Fruit fly (Drosophila melanogaster): ENCODE data around the gene CG5050.
A peak's percentile ranks its signal among the peaks of the same experiment; 100 is the strongest.

The CG5050 gene

dm6 chr2L:17431359-17431675 is 21.4 kb upstream of the CG5050 start:
- TF ChIP-seq EcR (GFP tag; optimal IDR thresholded peaks at IDR 0.05) (no peak), pan (optimal IDR thresholded peaks at IDR 0.05) (no peak), psq (optimal IDR thresholded peaks at IDR 0.05) (no peak), Dll (optimal IDR thresholded peaks at IDR 0.05) (no peak), CG8478 (optimal IDR thresholded peaks at IDR 0.05) (no peak), usp (GFP tag; optimal IDR thresholded peaks at IDR 0.05) (no peak)

dm6 chr2L:17433030-17433912 is 19.5 kb upstream of the CG5050 start, which contains the start of the genes Dif and CG5043:
Dif (minus strand) TSS chr2L:17433161.
CG5043 (plus strand) TSS chr2L:17433862.
- no peak for TF ChIP-seq pan (optimal IDR thresholded peaks at IDR 0.05)
- TF ChIP-seq EcR (GFP tag; optimal IDR thresholded peaks at IDR 0.05) = no peak
- TF ChIP-seq psq (optimal IDR thresholded peaks at IDR 0.05) = no peak
- TF ChIP-seq CG8478 (optimal IDR thresholded peaks at IDR 0.05) = no peak
- no peak for TF ChIP-seq Dll (optimal IDR thresholded peaks at IDR 0.05)
- TF ChIP-seq usp (GFP tag; optimal IDR thresholded peaks at IDR 0.05) = no peak

dm6 chr2L:17436500-17436899 is 16.2 kb upstream of the CG5050 start, which contains the start of gene CG33928:
CG33928 (minus strand) TSS chr2L:17436600.
- TF ChIP-seq Dll (optimal IDR thresholded peaks at IDR 0.05) (no peak), pan (optimal IDR thresholded peaks at IDR 0.05) (no peak), CG8478 (optimal IDR thresholded peaks at IDR 0.05) (no peak), psq (optimal IDR thresholded peaks at IDR 0.05) (no peak), usp (GFP tag; optimal IDR thresholded peaks at IDR 0.05) (no peak), EcR (GFP tag; optimal IDR thresholded peaks at IDR 0.05) (no peak)

dm6 chr2L:17437594-17437993 is 15.1 kb upstream of the CG5050 start:
- TF ChIP-seq CG8478 (optimal IDR thresholded peaks at IDR 0.05) (no peak), pan (optimal IDR thresholded peaks at IDR 0.05) (no peak), EcR (GFP tag; optimal IDR thresholded peaks at IDR 0.05) (no peak), Dll (optimal IDR thresholded peaks at IDR 0.05) (no peak), psq (optimal IDR thresholded peaks at IDR 0.05) (no peak), usp (GFP tag; optimal IDR thresholded peaks at IDR 0.05) (no peak)

dm6 chr2L:17447071-17447470 is 5.7 kb upstream of the CG5050 start:
- TF ChIP-seq pan (optimal IDR thresholded peaks at IDR 0.05) (no peak), Dll (optimal IDR thresholded peaks at IDR 0.05) (no peak), CG8478 (optimal IDR thresholded peaks at IDR 0.05) (no peak), usp (GFP tag; optimal IDR thresholded peaks at IDR 0.05) (no peak), psq (optimal IDR thresholded peaks at IDR 0.05) (no peak), EcR (GFP tag; optimal IDR thresholded peaks at IDR 0.05) (no peak)

dm6 chr2L:17448435-17448834 is 4.3 kb upstream of the CG5050 start:
- no peak for TF ChIP-seq pan (optimal IDR thresholded peaks at IDR 0.05)
- no peak for TF ChIP-seq psq (optimal IDR thresholded peaks at IDR 0.05)
- no peak for TF ChIP-seq CG8478 (optimal IDR thresholded peaks at IDR 0.05)
- no peak for TF ChIP-seq usp (GFP tag; optimal IDR thresholded peaks at IDR 0.05)
- TF ChIP-seq Dll (optimal IDR thresholded peaks at IDR 0.05) = no peak
- no peak for TF ChIP-seq EcR (GFP tag; optimal IDR thresholded peaks at IDR 0.05)

- TF ChIP-seq psq (optimal IDR thresholded peaks at IDR 0.05) = no peak
- no peak for TF ChIP-seq CG8478 (optimal IDR thresholded peaks at IDR 0.05)
- peak; percentile 67 for TF ChIP-seq pan (optimal IDR thresholded peaks at IDR 0.05)
- TF ChIP-seq Dll (optimal IDR thresholded peaks at IDR 0.05) = no peak
- TF ChIP-seq EcR (GFP tag; optimal IDR thresholded peaks at IDR 0.05) = no peak
Measured at dm6 chr2L:17449608-17450504, 2.9 kb upstream of the CG5050 start, which contains the start of gene dl. dl (minus strand) TSS chr2L:17450364.

- TF ChIP-seq psq (optimal IDR thresholded peaks at IDR 0.05) (no peak), pan (optimal IDR thresholded peaks at IDR 0.05) (no peak)
Measured at dm6 chr2L:17450505-17451415, 2.0 kb upstream of the CG5050 start.

- no peak for TF ChIP-seq Dll (optimal IDR thresholded peaks at IDR 0.05)
- TF ChIP-seq pan (optimal IDR thresholded peaks at IDR 0.05) = no peak
- TF ChIP-seq psq (optimal IDR thresholded peaks at IDR 0.05) = no peak
- TF ChIP-seq CG8478 (optimal IDR thresholded peaks at IDR 0.05) = no peak
- TF ChIP-seq EcR (GFP tag; optimal IDR thresholded peaks at IDR 0.05) = no peak
- TF ChIP-seq usp (GFP tag; optimal IDR thresholded peaks at IDR 0.05) = no peak
Measured at dm6 chr2L:17452084-17452483, 640 bp upstream of the CG5050 start.

- TF ChIP-seq CG8478 (optimal IDR thresholded peaks at IDR 0.05) = no peak
- TF ChIP-seq psq (optimal IDR thresholded peaks at IDR 0.05) = no peak
- TF ChIP-seq pan (optimal IDR thresholded peaks at IDR 0.05) = no peak
- no peak for TF ChIP-seq usp (GFP tag; optimal IDR thresholded peaks at IDR 0.05)
- TF ChIP-seq Dll (optimal IDR thresholded peaks at IDR 0.05) = no peak
- no peak for TF ChIP-seq EcR (GFP tag; optimal IDR thresholded peaks at IDR 0.05)
Measured at dm6 chr2L:17455823-17456222, 3.1 kb downstream of the CG5050 start, which contains the start of gene SPH93. SPH93 (minus strand) TSS chr2L:17455923.

- TF ChIP-seq psq (optimal IDR thresholded peaks at IDR 0.05) (no peak), CG8478 (optimal IDR thresholded peaks at IDR 0.05) (no peak), Dll (optimal IDR thresholded peaks at IDR 0.05) (no peak), pan (optimal IDR thresholded peaks at IDR 0.05) (no peak), usp (GFP tag; optimal IDR thresholded peaks at IDR 0.05) (no peak), EcR (GFP tag; optimal IDR thresholded peaks at IDR 0.05) (no peak)
Measured at dm6 chr2L:17457944-17458343, 5.2 kb downstream of the CG5050 start, which contains the start of gene CG18563. CG18563 (minus strand) TSS chr2L:17458044.
